Fruit fly (Drosophila melanogaster) whole organism, embryonic: ENCODE data around the gene peng.

Experiments
- Awh ChIP-seq: fragments of 200-800 bp; sonication (Bioruptor generic); IDR thresholded peaks from 2 replicates; pipeline ENCODE4, ENCODE4 v1.3.6; 2022; ENCODE audit warnings: missing biosample characterization, missing genetic modification characterization
- Bteb2 ChIP-seq: fragments of 200-800 bp; sonication (Bioruptor generic); optimal IDR thresholded peaks from 2 replicates; lab custom pipeline; 2016; ENCODE audit warnings: missing biosample characterization, missing genetic modification characterization
- CG11247 ChIP-seq: fragments of 200-800 bp; sonication (Bioruptor generic); IDR thresholded peaks from 2 replicates; pipeline ENCODE4 v1.3.6; 2022; ENCODE audit warnings: missing biosample characterization, missing genetic modification characterization
- CG13123 ChIP-seq: fragments of 200-800 bp; sonication (Bioruptor generic); optimal IDR thresholded peaks from 2 replicates; lab custom pipeline; 2016; ENCODE audit warnings: missing biosample characterization, missing genetic modification characterization
- CG14710 ChIP-seq: fragments of 200-800 bp; sonication (Bioruptor generic); optimal IDR thresholded peaks from 3 replicates; lab custom pipeline; 2019; ENCODE audit warnings: missing biosample characterization, mild to moderate bottlenecking, missing genetic modification characterization, moderate library complexity
- CG15479 ChIP-seq: fragments of 200-800 bp; sonication (Bioruptor generic); optimal IDR thresholded peaks from 3 replicates; lab custom pipeline; 2019; ENCODE audit warnings: missing biosample characterization, mild to moderate bottlenecking, missing genetic modification characterization, moderate library complexity
- CG16779 ChIP-seq: fragments of 200-800 bp; sonication (Bioruptor generic); IDR thresholded peaks from 2 replicates; pipeline ENCODE4 v1.3.6; 2022; ENCODE audit warnings: missing biosample characterization, missing genetic modification characterization
- CG16813 ChIP-seq: fragments of 200-800 bp; sonication (Bioruptor generic); IDR thresholded peaks from 3 replicates; pipeline ENCODE4 v1.3.6; 2022; ENCODE audit warnings: missing biosample characterization, missing genetic modification characterization; ENCODE audit not compliant: partially characterized antibody
- CG17328 ChIP-seq: fragments of 200-800 bp; sonication (Bioruptor generic); IDR thresholded peaks from 2 replicates; pipeline ENCODE4 v1.3.6; 2022; ENCODE audit warnings: missing biosample characterization, missing genetic modification characterization
- CG17359 ChIP-seq: fragments of 200-800 bp; sonication (Bioruptor generic); optimal IDR thresholded peaks from 3 replicates; lab custom pipeline; 2018; ENCODE audit warnings: missing biosample characterization, mild to moderate bottlenecking, missing genetic modification characterization, moderate library complexity
- CG17802 ChIP-seq: fragments of 200-800 bp; sonication (Bioruptor generic); optimal IDR thresholded peaks from 2 replicates; lab custom pipeline; 2018; ENCODE audit warnings: missing biosample characterization, mild to moderate bottlenecking, missing genetic modification characterization, moderate library complexity
- CG30431 ChIP-seq: fragments of 200-800 bp; sonication (Bioruptor generic); optimal IDR thresholded peaks from 2 replicates; lab custom pipeline; 2017; ENCODE audit warnings: missing biosample characterization, missing genetic modification characterization
- CG31388 ChIP-seq: fragments of 200-800 bp; sonication (Bioruptor generic); optimal IDR thresholded peaks from 2 replicates; lab custom pipeline; 2016; ENCODE audit warnings: missing biosample characterization, missing genetic modification characterization
- CG6791 ChIP-seq: fragments of 200-800 bp; sonication (Bioruptor generic); IDR thresholded peaks from 3 replicates; pipeline ENCODE4 v1.3.6; 2022; ENCODE audit warnings: missing biosample characterization, missing genetic modification characterization; ENCODE audit not compliant: partially characterized antibody
- CG6854 ChIP-seq: fragments of 200-800 bp; sonication (Bioruptor generic); optimal IDR thresholded peaks from 3 replicates; lab custom pipeline; 2017; ENCODE audit warnings: missing biosample characterization, mild to moderate bottlenecking, missing genetic modification characterization
- CG7786 ChIP-seq: fragments of 200-800 bp; sonication (Bioruptor generic); optimal IDR thresholded peaks from 2 replicates; lab custom pipeline; 2016; ENCODE audit warnings: missing biosample characterization, missing genetic modification characterization
- CG7928 ChIP-seq: fragments of 200-800 bp; sonication (Bioruptor generic); optimal IDR thresholded peaks from 2 replicates; lab custom pipeline; 2017; ENCODE audit warnings: missing biosample characterization, mild to moderate bottlenecking, missing genetic modification characterization
- CG9817 ChIP-seq: fragments of 200-800 bp; sonication (Bioruptor generic); optimal IDR thresholded peaks from 2 replicates; lab custom pipeline; 2018; ENCODE audit warnings: missing biosample characterization, mild to moderate bottlenecking, missing genetic modification characterization, moderate library complexity
- D ChIP-seq, 2 experiments: fragments of 200-800 bp in 1 of 2; fragments of >200 bp in 1 of 2; sonication (Bioruptor generic) in 1 of 2; optimal IDR thresholded peaks; 2 replicates in 1 of 2; 3 replicates in 1 of 2; lab custom pipeline; 2017; ENCODE audit warnings: mild to moderate bottlenecking in 1 of 2, missing biosample characterization in 1 of 2, missing genetic modification characterization in 1 of 2, missing genetic modification reagents in 1 of 2
- Dek ChIP-seq: fragments of 200-800 bp; sonication (Bioruptor generic); optimal IDR thresholded peaks from 3 replicates; lab custom pipeline; 2019; ENCODE audit warnings: missing biosample characterization, mild to moderate bottlenecking, missing genetic modification characterization, moderate library complexity
- Dll ChIP-seq: fragments of 200-800 bp; sonication (Bioruptor generic); IDR thresholded peaks from 4 replicates; pipeline ENCODE4 v1.3.6; 2022; ENCODE audit warnings: missing biosample characterization, missing genetic modification characterization; ENCODE audit not compliant: partially characterized antibody
- E2f1 ChIP-seq: fragments of 200-800 bp; sonication (Bioruptor generic); IDR thresholded peaks from 2 replicates; pipeline ENCODE4 v1.3.6; 2022; ENCODE audit warnings: missing biosample characterization, missing genetic modification characterization
- H15 ChIP-seq: fragments of 200-800 bp; sonication (Bioruptor generic); IDR thresholded peaks from 3 replicates; pipeline ENCODE4 v1.3.6; 2022; ENCODE audit warnings: missing biosample characterization, missing genetic modification characterization
- Hmx ChIP-seq: fragments of 200-800 bp; sonication (Bioruptor generic); optimal IDR thresholded peaks from 2 replicates; lab custom pipeline; 2016; ENCODE audit warnings: missing biosample characterization, missing genetic modification characterization
- MTF-1 ChIP-seq: fragments of 200-800 bp; sonication (Bioruptor generic); optimal IDR thresholded peaks from 2 replicates; lab custom pipeline; 2018; ENCODE audit warnings: missing biosample characterization, mild to moderate bottlenecking, missing genetic modification characterization, borderline replicate concordance
- NC2β ChIP-seq: fragments of 200-800 bp; sonication (Bioruptor generic); optimal IDR thresholded peaks from 2 replicates; lab custom pipeline; 2016; ENCODE audit warnings: missing biosample characterization, missing genetic modification characterization
- Neu2 ChIP-seq: fragments of 200-800 bp; sonication (Bioruptor generic); optimal IDR thresholded peaks from 3 replicates; lab custom pipeline; 2016; ENCODE audit warnings: missing biosample characterization, missing genetic modification characterization, borderline replicate concordance
- Nf-YB ChIP-seq: fragments of 200-800 bp; sonication (Bioruptor generic); optimal IDR thresholded peaks from 3 replicates; lab custom pipeline; 2019; ENCODE audit warnings: missing biosample characterization, mild to moderate bottlenecking, missing genetic modification characterization, moderate library complexity
- PHDP ChIP-seq: fragments of 200-800 bp; sonication (Bioruptor generic); optimal IDR thresholded peaks from 3 replicates; lab custom pipeline; 2018; ENCODE audit warnings: missing biosample characterization, mild to moderate bottlenecking, missing genetic modification characterization, moderate library complexity
- Pdp1 ChIP-seq, 2 experiments: fragments of 200-800 bp; sonication (Bioruptor generic); optimal IDR thresholded peaks; 3 replicates each; lab custom pipeline; 2016; ENCODE audit warnings: missing biosample characterization in 2 of 2, missing genetic modification characterization in 2 of 2, mild to moderate bottlenecking in 1 of 2, moderate library complexity in 1 of 2
- Rfx ChIP-seq: fragments of 200-800 bp; sonication (Bioruptor generic); IDR thresholded peaks from 2 replicates; pipeline ENCODE4 v1.3.6; 2022; ENCODE audit warnings: missing biosample characterization, missing genetic modification characterization
- Tbp ChIP-seq: fragments of >200 bp; optimal IDR thresholded peaks from 2 replicates; lab custom pipeline; 2018; ENCODE audit warnings: missing biosample characterization, missing genetic modification characterization
- chif ChIP-seq, 2 experiments: fragments of 200-800 bp; sonication (Bioruptor generic); optimal IDR thresholded peaks; 3 replicates each; lab custom pipeline; 2016; ENCODE audit warnings: missing biosample characterization in 2 of 2, missing genetic modification characterization in 2 of 2
- chn ChIP-seq: fragments of 200-800 bp; sonication (Bioruptor generic); optimal IDR thresholded peaks from 2 replicates; lab custom pipeline; 2016; ENCODE audit warnings: missing biosample characterization, missing genetic modification characterization
- dpn ChIP-seq, 2 experiments: fragments of 200-800 bp; sonication (Bioruptor generic); optimal IDR thresholded peaks; 3 replicates each; lab custom pipeline; 2016; ENCODE audit warnings: missing biosample characterization in 2 of 2, missing genetic modification characterization in 2 of 2
- eyg ChIP-seq: fragments of 200-800 bp; sonication (Bioruptor generic); optimal IDR thresholded peaks from 3 replicates; lab custom pipeline; 2016; ENCODE audit warnings: missing biosample characterization, missing genetic modification characterization
- gce ChIP-seq: fragments of 200-800 bp; sonication (Bioruptor generic); IDR thresholded peaks from 3 replicates; pipeline ENCODE4 v1.3.6; 2022; ENCODE audit warnings: missing biosample characterization, missing genetic modification characterization
- ham ChIP-seq: fragments of 200-800 bp; sonication (Bioruptor generic); IDR thresholded peaks from 2 replicates; pipeline ENCODE4 v1.3.6; 2022; ENCODE audit warnings: missing biosample characterization, missing genetic modification characterization
- jigr1 ChIP-seq: fragments of 200-800 bp; sonication (Bioruptor generic); IDR thresholded peaks from 3 replicates; pipeline ENCODE4 v1.3.6; 2022; ENCODE audit warnings: missing biosample characterization, missing genetic modification characterization
- lola ChIP-seq, 3 experiments: fragments of >200 bp in 2 of 3; fragments of 200-800 bp in 1 of 3; sonication (Bioruptor generic) in 1 of 3; optimal IDR thresholded peaks; 2 replicates each; lab custom pipeline; 2017 to 2019; ENCODE audit warnings: missing biosample characterization in 3 of 3, missing genetic modification characterization in 3 of 3, mild to moderate bottlenecking in 1 of 3, moderate library complexity in 1 of 3
- nmo ChIP-seq: fragments of 200-800 bp; sonication (Bioruptor generic); optimal IDR thresholded peaks from 2 replicates; lab custom pipeline; 2018; ENCODE audit warnings: missing biosample characterization, mild to moderate bottlenecking, missing genetic modification characterization, moderate library complexity
- nom ChIP-seq: fragments of 200-800 bp; sonication (Bioruptor generic); optimal IDR thresholded peaks from 2 replicates; lab custom pipeline; 2017; ENCODE audit warnings: missing biosample characterization, missing genetic modification characterization, mild to moderate bottlenecking, moderate library complexity, missing genetic modification reagents
- onecut ChIP-seq: fragments of 200-800 bp; sonication (Bioruptor generic); IDR thresholded peaks from 2 replicates; pipeline ENCODE4 v1.3.6; 2022; ENCODE audit warnings: missing biosample characterization, missing genetic modification characterization
- otp ChIP-seq: fragments of 200-800 bp; sonication (Bioruptor generic); IDR thresholded peaks from 3 replicates; pipeline ENCODE4, ENCODE4 v1.3.6; 2022; ENCODE audit warnings: missing biosample characterization, missing genetic modification characterization
- p53 ChIP-seq: fragments of 200-800 bp; sonication (Bioruptor generic); optimal IDR thresholded peaks from 2 replicates; lab custom pipeline; 2016; ENCODE audit warnings: missing biosample characterization, missing genetic modification characterization
- schlank ChIP-seq: fragments of 200-800 bp; sonication (Bioruptor generic); optimal IDR thresholded peaks from 2 replicates; lab custom pipeline; 2018; ENCODE audit warnings: missing biosample characterization, mild to moderate bottlenecking, missing genetic modification characterization
- z ChIP-seq: fragments of 200-800 bp; sonication (Bioruptor generic); IDR thresholded peaks from 3 replicates; pipeline ENCODE4 v1.3.6; 2022; ENCODE audit warnings: missing biosample characterization, missing genetic modification characterization
- zen2 ChIP-seq: fragments of 200-800 bp; sonication (Bioruptor generic); IDR thresholded peaks from 3 replicates; pipeline ENCODE4 v1.3.6; 2022; ENCODE audit warnings: missing biosample characterization, missing genetic modification characterization; ENCODE audit not compliant: partially characterized antibody

peng gene

dm6 chrX:21366311-21366990 lies 16.8 kb upstream of the peng start (continued):
- TF ChIP-seq zen2 (GFP tag; lab: Robert Waterston, UW) (no peak), Rfx (GFP tag; lab: Robert Waterston, UW) (peak; percentile 90), MTF-1 (GFP tag; lab: Kevin White, UChicago) (peak; percentile 72), dpn (GFP tag; optimal IDR thresholded peaks at IDR 0.05; lab: Kevin White, UChicago) (peak; percentile 45 to 90), chn (GFP tag; lab: Kevin White, UChicago) (peak; percentile 58), chif (GFP tag; optimal IDR thresholded peaks at IDR 0.05; lab: Kevin White, UChicago) (peak; percentile 4 to 62), Nf-YB (peak; percentile 80), CG6791 (GFP tag; lab: Robert Waterston, UW) (no peak), Tbp (GFP tag; lab: Kevin White, UChicago) (no peak), CG7928 (GFP tag; lab: Kevin White, UChicago) (peak; percentile 63), Awh (GFP tag; lab: Robert Waterston, UW) (peak; percentile 83), CG17802 (tag; lab: Kevin White, UChicago) (peak; percentile 58), CG16779 (GFP tag; lab: Robert Waterston, UW) (peak; percentile 71), p53 (GFP tag; lab: Kevin White, UChicago) (no peak), otp (peak; percentile 57; the same call in 2 of the 3 replicates), CG11247 (GFP tag; lab: Robert Waterston, UW) (peak; percentile 71), jigr1 (peak; percentile 76; the same call in 2 of the 3 replicates), schlank (tag; lab: Kevin White, UChicago) (peak; percentile 80), ham (GFP tag; lab: Robert Waterston, UW) (peak; percentile 73), lola (GFP tag; optimal IDR thresholded peaks at IDR 0.05; lab: Kevin White, UChicago) (peak in 1 of 3 experiments; percentile 88), CG13123 (peak; percentile 75), NC2β (GFP tag; lab: Kevin White, UChicago) (peak; percentile 17), E2f1 (peak; percentile 88), CG9817 (tag; lab: Kevin White, UChicago) (peak; percentile 89), Hmx (GFP tag; lab: Kevin White, UChicago) (no peak), PHDP (peak; percentile 93), CG31388 (peak; percentile 72), CG30431 (GFP tag; lab: Kevin White, UChicago) (peak; percentile 81), CG16813 (GFP tag; lab: Robert Waterston, UW) (no peak), CG14710 (tag; lab: Kevin White, UChicago) (peak; percentile 91), CG17328 (peak; percentile 80; the same call in 1 of the 2 replicates), nmo (peak; percentile 95), onecut (GFP tag; lab: Robert Waterston, UW) (peak; percentile 71), CG15479 (GFP tag; lab: Kevin White, UChicago) (no peak), D (optimal IDR thresholded peaks at IDR 0.05; lab: Kevin White, UChicago) (no peak), D (GFP tag; optimal IDR thresholded peaks at IDR 0.05; lab: Kevin White, UChicago) (peak; percentile 90), Bteb2 (GFP tag; lab: Kevin White, UChicago) (peak; percentile 11), eyg (no peak), Pdp1 (GFP tag; optimal IDR thresholded peaks at IDR 0.05; lab: Kevin White, UChicago) (peak; percentile 54 to 64), CG7786 (GFP tag; lab: Kevin White, UChicago) (peak; percentile 8), Dek (tag; lab: Kevin White, UChicago) (peak; percentile 94), gce (GFP tag; lab: Robert Waterston, UW) (peak; percentile 40; the same call in 1 of the 3 replicates), nom (GFP tag; lab: Kevin White, UChicago) (peak; percentile 55), z (GFP tag; lab: Robert Waterston, UW) (no peak), Dll (GFP tag; lab: Robert Waterston, UW) (no peak), CG6854 (GFP tag; lab: Kevin White, UChicago) (peak; percentile 90), H15 (GFP tag; lab: Robert Waterston, UW) (peak; percentile 76; the same call in 2 of the 3 replicates), Neu2 (GFP tag; lab: Kevin White, UChicago) (no peak), CG17359 (peak; percentile 94)
